Fruit fly (Drosophila melanogaster): ENCODE measurements around the gene pinta.

pinta gene

dm6 chr3R:22410537-22411360 lies 14.0 kb downstream of the pinta start, which contains the start of the genes CG13850 and lqfR (continued):
- peak; percentile 66; the same call in 1 of the 2 replicates for TF ChIP-seq CG4404 (GFP tag; IDR thresholded peaks at IDR 0.05)
- peak; percentile 63 for TF ChIP-seq CG4328 (GFP tag; optimal IDR thresholded peaks at IDR 0.05)
- no peak for TF ChIP-seq CkIIα-i1 (GFP tag; IDR thresholded peaks at IDR 0.05)
- peak; percentile 45; the same call in 1 of the 3 replicates for TF ChIP-seq ken (GFP tag; IDR thresholded peaks at IDR 0.05)
- peak; percentile 77 for TF ChIP-seq CG12942 (GFP tag; optimal IDR thresholded peaks at IDR 0.05)
- TF ChIP-seq exex (tag; optimal IDR thresholded peaks at IDR 0.05) = no peak
- peak; percentile 71 for TF ChIP-seq Meics (GFP tag; optimal IDR thresholded peaks at IDR 0.05)
- TF ChIP-seq CG9215 (GFP tag; IDR thresholded peaks at IDR 0.05) = peak; percentile 77
- peak; percentile 58 for TF ChIP-seq cato (GFP tag; optimal IDR thresholded peaks at IDR 0.05; ENCODE audit: borderline replicate concordance)
- TF ChIP-seq MESR4 (GFP tag; optimal IDR thresholded peaks at IDR 0.05) = peak; percentile 28
- peak; percentile 75; the same call in 2 of the 3 replicates for TF ChIP-seq dysf (GFP tag; IDR thresholded peaks at IDR 0.05)
- TF ChIP-seq CG8765 (GFP tag; IDR thresholded peaks at IDR 0.05) = no peak
- no peak for TF ChIP-seq tap (tag; optimal IDR thresholded peaks at IDR 0.05)
- TF ChIP-seq kni (GFP tag; optimal IDR thresholded peaks at IDR 0.05) = peak; percentile 64
- peak; percentile 89 for TF ChIP-seq CG18476 (GFP tag; optimal IDR thresholded peaks at IDR 0.05)
- TF ChIP-seq CG18764 (GFP tag; optimal IDR thresholded peaks at IDR 0.05) = peak; percentile 66
- TF ChIP-seq zen2 (GFP tag; IDR thresholded peaks at IDR 0.05; ENCODE audit: partially characterized antibody) = no peak
- no peak for TF ChIP-seq CG16813 (GFP tag; IDR thresholded peaks at IDR 0.05; ENCODE audit: partially characterized antibody)
- no peak for TF ChIP-seq CG7839 (tag; optimal IDR thresholded peaks at IDR 0.05)
- TF ChIP-seq Sox100B (GFP tag; optimal IDR thresholded peaks at IDR 0.05) = peak; percentile 82
- peak; percentile 75 for TF ChIP-seq NfI (GFP tag; optimal IDR thresholded peaks at IDR 0.05)
- 0 out of 2 replicates have a peak, but pooled peaks have one; percentile 21 for TF ChIP-seq CG5953 (GFP tag; IDR thresholded peaks at IDR 0.05)
- TF ChIP-seq cas (GFP tag; IDR thresholded peaks at IDR 0.05) = no peak
- peak; percentile 82 for TF ChIP-seq sob (GFP tag; IDR thresholded peaks at IDR 0.05)
- TF ChIP-seq CG16863 (GFP tag; optimal IDR thresholded peaks at IDR 0.05) = peak; percentile 65
- TF ChIP-seq CG1529 (GFP tag; optimal IDR thresholded peaks at IDR 0.05) = peak; percentile 44
- no peak for TF ChIP-seq eve (GFP tag; optimal IDR thresholded peaks at IDR 0.05)
- peak; percentile 59 for TF ChIP-seq kay (GFP tag; optimal IDR thresholded peaks at IDR 0.05)
- peak; percentile 28 for TF ChIP-seq ab (GFP tag; optimal IDR thresholded peaks at IDR 0.05)
- peak; percentile 40 for TF ChIP-seq CG4617 (GFP tag; optimal IDR thresholded peaks at IDR 0.05; ENCODE audit: borderline replicate concordance)
- TF ChIP-seq CG13624 (GFP tag; optimal IDR thresholded peaks at IDR 0.05) = peak; percentile 81
- peak; percentile 66 for TF ChIP-seq Mad (GFP tag; optimal IDR thresholded peaks at IDR 0.05)
- peak; percentile 59; the same call in 3 of the 4 replicates for TF ChIP-seq Gug (GFP tag; IDR thresholded peaks at IDR 0.05)
- TF ChIP-seq CG34376 (GFP tag; optimal IDR thresholded peaks at IDR 0.05) = peak; percentile 66
- TF ChIP-seq rib (GFP tag; IDR thresholded peaks at IDR 0.05) = 0 out of 2 replicates have a peak, but pooled peaks have one; percentile 39
- TF ChIP-seq luna (GFP tag; optimal IDR thresholded peaks at IDR 0.05) = peak; percentile 15
- no peak for TF ChIP-seq toy (GFP tag; IDR thresholded peaks at IDR 0.05)
- peak; percentile 75 for TF ChIP-seq grau (tag; optimal IDR thresholded peaks at IDR 0.05)
- TF ChIP-seq Hmr (GFP tag; optimal IDR thresholded peaks at IDR 0.05) = peak; percentile 80
- TF ChIP-seq CG9609 (GFP tag; optimal IDR thresholded peaks at IDR 0.05) = peak; percentile 81
- peak; percentile 91 for TF ChIP-seq CG17361 (GFP tag; IDR thresholded peaks at IDR 0.05)
- no peak for TF ChIP-seq Hey (tag; optimal IDR thresholded peaks at IDR 0.05)
- peak; percentile 77 for TF ChIP-seq sug (tag; optimal IDR thresholded peaks at IDR 0.05)
- no peak; the same call in 2 of the 3 replicates for TF ChIP-seq CG11560 (tag; IDR thresholded peaks at IDR 0.05)
- TF ChIP-seq emc (GFP tag; optimal IDR thresholded peaks at IDR 0.05) = peak; percentile 54
- no peak; the same call in 1 of the 2 replicates for TF ChIP-seq stc (GFP tag; IDR thresholded peaks at IDR 0.05)
- peak; percentile 92 for TF ChIP-seq CG2120 (GFP tag; optimal IDR thresholded peaks at IDR 0.05)
- 0 out of 3 replicates have a peak, but pooled peaks have one; percentile 39 for TF ChIP-seq ase (GFP tag; IDR thresholded peaks at IDR 0.05)
- TF ChIP-seq tin (GFP tag; optimal IDR thresholded peaks at IDR 0.05) = peak; percentile 79
